Worm (Caenorhabditis elegans) whole organism, L1 larva: Measurements from ENCODE around the gene T16G12.1.

Source experiments
- aha-1 ChIP-seq: fragments of 150-350 bp; optimal IDR thresholded peaks from 2 replicates; lab custom pipeline; 2014; ENCODE audit warnings: missing biosample characterization, missing genetic modification characterization
- sup-37 ChIP-seq: fragments of 200-800 bp; sonication (Bioruptor generic); optimal IDR thresholded peaks from 2 replicates; lab custom pipeline; 2018; ENCODE audit warnings: mild to moderate bottlenecking, missing genetic modification characterization, missing compliant biosample characterization

ce11 chrIII:9997890-9998289 is 51.8 kb downstream of the T16G12.1 start, which contains the start of gene pqn-8:
- TF ChIP-seq sup-37 (GFP tag; lab: Kevin White, UChicago) (no peak), aha-1 (tag; lab: Kevin White, UChicago) (no peak)
